Fruit fly (Drosophila melanogaster): Measurements from ENCODE around the gene nht.

DNA sequence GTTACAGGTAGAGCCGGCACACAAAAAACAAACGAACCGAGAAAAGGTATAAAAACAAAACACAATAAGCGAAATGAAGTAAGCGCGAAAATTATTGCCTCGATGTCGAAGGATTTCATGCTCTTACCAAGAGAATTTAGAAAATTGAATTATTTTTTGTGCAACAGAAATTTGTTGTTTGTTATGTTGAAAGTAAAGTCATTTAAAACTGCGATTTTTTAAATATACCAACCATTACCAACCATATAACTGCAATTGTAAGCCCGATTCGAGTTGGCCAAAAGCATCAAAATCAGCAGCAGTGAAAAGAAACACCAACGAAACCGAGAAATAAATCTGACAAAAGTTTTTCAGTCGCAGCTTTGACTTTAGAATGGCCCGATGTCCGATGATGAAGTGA lies 37.7 kb downstream of the nht start:
- TF ChIP-seq psq (optimal IDR thresholded peaks at IDR 0.05) (no peak), usp (GFP tag; optimal IDR thresholded peaks at IDR 0.05) (no peak), pan (optimal IDR thresholded peaks at IDR 0.05) (no peak)
